Fruit fly (Drosophila melanogaster) whole organism, wandering third instar larva: Measurements from ENCODE around the gene CG7966.
A peak's percentile ranks its signal among the peaks of the same experiment; 100 is the strongest.

Experiments used
- Abd-B ChIP-seq: fragments of >200 bp; optimal IDR thresholded peaks from 2 replicates; lab custom pipeline; 2017; ENCODE audit warnings: missing biosample characterization, missing genetic modification characterization
- Myc ChIP-seq: fragments of >200 bp; optimal IDR thresholded peaks from 2 replicates; lab custom pipeline; 2017
- N ChIP-seq: fragments of >200 bp; optimal IDR thresholded peaks from 2 replicates; lab custom pipeline; 2018; ENCODE audit warnings: missing biosample characterization, missing external identifiers, missing genetic modification characterization
- OdsH ChIP-seq: fragments of 200-800 bp; sonication (Bioruptor generic); optimal IDR thresholded peaks from 2 replicates; lab custom pipeline; 2016; ENCODE audit warnings: missing biosample characterization, mild to moderate bottlenecking, missing genetic modification characterization
- dmrt93B ChIP-seq: fragments of 200-800 bp; sonication (Bioruptor generic); optimal IDR thresholded peaks from 2 replicates; lab custom pipeline; 2018; ENCODE audit warnings: missing biosample characterization, mild to moderate bottlenecking, missing genetic modification characterization
- h ChIP-seq: fragments of 200-800 bp; sonication (Bioruptor generic); optimal IDR thresholded peaks from 3 replicates; lab custom pipeline; 2016; ENCODE audit warnings: missing biosample characterization, mild to moderate bottlenecking, missing genetic modification characterization
- lola ChIP-seq: fragments of >200 bp; optimal IDR thresholded peaks from 2 replicates; lab custom pipeline; 2017; ENCODE audit warnings: missing biosample characterization, missing genetic modification characterization
- woc ChIP-seq: sonication (Bioruptor generic); optimal IDR thresholded peaks from 2 replicates; lab custom pipeline; 2016; ENCODE audit warnings: missing biosample characterization, mild to moderate bottlenecking, missing genetic modification characterization

DNA sequence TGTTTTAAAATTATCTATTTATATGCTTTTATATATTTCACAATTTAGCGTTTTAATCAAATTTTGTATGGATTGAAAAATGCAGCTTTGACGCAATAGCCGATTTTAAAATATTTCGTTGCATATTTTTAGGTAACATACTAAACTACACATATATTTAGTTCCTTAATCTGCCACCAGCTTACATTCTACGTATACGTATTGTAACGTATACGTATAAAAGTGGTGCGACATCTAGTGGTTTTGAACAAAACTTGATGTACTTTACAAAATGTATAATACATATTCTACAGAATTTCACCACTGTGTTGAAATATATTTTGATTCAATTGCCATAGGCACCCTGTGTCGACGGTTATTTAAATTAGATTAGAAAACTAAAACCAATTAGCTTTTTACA, 27.0 kb upstream of the CG7966 start:
- TF ChIP-seq h (GFP tag; lab: Kevin White, UChicago) = no peak
- TF ChIP-seq woc (GFP tag; lab: Kevin White, UChicago) = no peak
- TF ChIP-seq OdsH (GFP tag; lab: Kevin White, UChicago) = no peak
- no peak for TF ChIP-seq Abd-B (GFP tag; lab: Kevin White, UChicago)
- TF ChIP-seq lola (GFP tag; lab: Kevin White, UChicago) = no peak
- no peak for TF ChIP-seq dmrt93B (GFP tag; lab: Kevin White, UChicago)
- TF ChIP-seq N (GFP tag; lab: Kevin White, UChicago) = no peak
- peak; percentile 96 for TF ChIP-seq Myc (lab: Kevin White, UChicago)
